Fruit fly (Drosophila melanogaster): ENCODE measurements around the gene cold.

dm6 chr2L:542338-542967, 31.6 kb upstream of the cold start, which contains the start of gene lwr:
- TF ChIP-seq CG14711 (tag; optimal IDR thresholded peaks at IDR 0.05) (no peak), pad (GFP tag; optimal IDR thresholded peaks at IDR 0.05) (peak; percentile 31), CG7101 (tag; optimal IDR thresholded peaks at IDR 0.05) (no peak), CG1620 (GFP tag; optimal IDR thresholded peaks at IDR 0.05) (no peak), ovo (GFP tag; optimal IDR thresholded peaks at IDR 0.05) (no peak)
